Worm (Caenorhabditis elegans) whole organism, early embryonic: Measurements from ENCODE around the gene T05C12.15.

ENCODE experiments used
- F13C5.2 ChIP-seq: sonication (generic microtip); optimal IDR thresholded peaks from 2 replicates; lab custom pipeline; 2017; ENCODE audit warnings: mild to moderate bottlenecking, missing genetic modification characterization, inconsistent platforms, missing compliant biosample characterization
- ama-1 ChIP-seq: fragments of 150-350 bp; optimal IDR thresholded peaks from 2 replicates; lab custom pipeline; 2014
- scrt-1 ChIP-seq: fragments of 200-800 bp; sonication (Bioruptor generic); IDR thresholded peaks from 2 replicates; pipeline ENCODE4 v1.3.6; 2022; ENCODE audit warnings: missing genetic modification characterization, missing compliant biosample characterization
- sea-1 ChIP-seq: fragments of 200-800 bp; sonication (Bioruptor generic); conservative IDR thresholded peaks from 2 replicates; pipeline ENCODE4 v1.3.6; 2022; ENCODE audit warnings: missing genetic modification characterization, missing compliant biosample characterization
- tbx-11 ChIP-seq: fragments of 200-800 bp; sonication (Bioruptor generic); IDR thresholded peaks from 2 replicates; pipeline ENCODE4 v1.3.6; 2022; ENCODE audit warnings: missing genetic modification characterization, missing compliant biosample characterization

ce11 chrII:8129040-8129387 is 40.4 kb upstream of the T05C12.15 start:
- no peak for TF ChIP-seq F13C5.2 (tag; lab: Kevin White, UChicago)
- no peak for TF ChIP-seq sea-1 (GFP tag; lab: Robert Waterston, UW)
- no peak for TF ChIP-seq ama-1 (lab: Kevin White, UChicago)
- no peak for TF ChIP-seq tbx-11 (GFP tag; lab: Robert Waterston, UW)
- TF ChIP-seq scrt-1 (GFP tag; lab: Robert Waterston, UW), result no peak
